Worm (Caenorhabditis elegans) whole organism, early embryonic: ENCODE measurements around the gene F25B4.7.

Experiments
- aly-1 ChIP-seq: sonication (generic microtip); optimal IDR thresholded peaks from 2 replicates; lab custom pipeline; 2016; ENCODE audit warnings: missing genetic modification characterization, missing compliant biosample characterization
- ets-7 ChIP-seq: sonication (generic microtip); optimal IDR thresholded peaks from 2 replicates; lab custom pipeline; 2016; ENCODE audit warnings: missing genotype, missing genetic modification characterization, missing compliant biosample characterization
- flt-1 ChIP-seq: fragments of 200-800 bp; sonication (Bioruptor generic); IDR thresholded peaks from 2 replicates; pipeline ENCODE4 v1.3.6; 2022; ENCODE audit warnings: missing genetic modification characterization, missing compliant biosample characterization

DNA sequence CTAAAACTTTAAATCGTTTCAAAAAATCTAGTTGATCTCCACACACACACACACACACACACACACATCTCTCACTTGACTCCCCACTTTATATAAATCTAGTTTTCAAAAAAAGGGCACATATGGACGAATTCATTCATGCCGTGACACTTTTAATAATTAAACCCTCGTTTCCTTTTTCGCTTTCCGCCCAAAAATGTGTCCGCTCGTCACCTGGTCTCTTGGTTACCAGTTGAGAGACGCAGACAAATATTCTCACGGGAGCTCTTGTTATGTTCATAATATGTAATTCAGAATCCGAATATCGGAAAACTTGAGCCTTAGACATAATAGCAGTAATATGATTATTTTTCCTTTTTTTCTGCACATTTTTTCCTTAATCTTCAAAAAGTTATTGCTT, 35.1 kb downstream of the F25B4.7 start:
- TF ChIP-seq ets-7 (tag; lab: Kevin White, UChicago) (no peak), aly-1 (tag; lab: Kevin White, UChicago) (no peak), flt-1 (GFP tag; lab: Robert Waterston, UW) (no peak)
